Worm (Caenorhabditis elegans): ENCODE results near the gene srsx-12.

Gene srsx-12

DNA sequence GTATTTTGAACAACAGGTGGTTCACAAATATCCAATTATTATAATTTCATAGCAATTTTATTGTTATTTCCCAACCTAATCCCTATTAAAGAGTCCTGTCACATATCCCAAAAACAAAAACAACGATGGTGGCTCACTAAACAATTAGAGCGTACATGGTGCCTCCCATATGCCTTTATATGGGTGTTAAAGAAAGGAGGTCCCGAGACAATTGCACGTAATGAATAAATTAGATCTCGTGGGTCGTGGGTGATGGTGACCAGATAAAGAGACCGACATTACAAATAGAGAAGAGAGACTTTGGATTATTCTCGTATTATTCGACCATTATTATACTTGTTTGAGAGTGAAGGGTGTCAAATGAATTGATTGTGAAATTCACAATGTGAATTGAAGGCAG is 13.5 kb downstream of the srsx-12 start:
- TF ChIP-seq eyg-1 (tag; optimal IDR thresholded peaks at IDR 0.05), result no peak
- TF ChIP-seq elt-4 (tag; optimal IDR thresholded peaks at IDR 0.05), result no peak
- no peak for TF ChIP-seq pag-3 (tag; optimal IDR thresholded peaks at IDR 0.05; ENCODE audit: borderline replicate concordance)
- TF ChIP-seq ref-2 (tag; optimal IDR thresholded peaks at IDR 0.05), result peak; percentile 27
- no peak for TF ChIP-seq C08G9.2 (tag; optimal IDR thresholded peaks at IDR 0.05)
- TF ChIP-seq pros-1 (tag; optimal IDR thresholded peaks at IDR 0.05), result no peak
- TF ChIP-seq hlh-6 (tag; optimal IDR thresholded peaks at IDR 0.05), result no peak
- no peak for TF ChIP-seq mec-3 (tag; optimal IDR thresholded peaks at IDR 0.05; ENCODE audit: borderline replicate concordance)
- no peak for TF ChIP-seq lim-6 (tag; optimal IDR thresholded peaks at IDR 0.05)
- TF ChIP-seq ceh-45 (GFP tag; IDR thresholded peaks at IDR 0.05), result no peak
- TF ChIP-seq ceh-18 (tag; optimal IDR thresholded peaks at IDR 0.05), result no peak
- TF ChIP-seq tbx-2 (tag; optimal IDR thresholded peaks at IDR 0.05), result peak; percentile 2
- no peak for TF ChIP-seq T23F11.4 (GFP tag; optimal IDR thresholded peaks at IDR 0.05)
- TF ChIP-seq pat-9 (tag; optimal IDR thresholded peaks at IDR 0.05), result no peak
- TF ChIP-seq lin-11 (tag; optimal IDR thresholded peaks at IDR 0.05), result no peak
- TF ChIP-seq unc-42 (tag; optimal IDR thresholded peaks at IDR 0.05), result peak; percentile 97
- TF ChIP-seq ceh-30 (tag; optimal IDR thresholded peaks at IDR 0.05), result no peak
- peak; percentile 78 for TF ChIP-seq ceh-31 (tag; optimal IDR thresholded peaks at IDR 0.05)
- TF ChIP-seq hlh-30 (tag; optimal IDR thresholded peaks at IDR 0.05; ENCODE audit: insufficient read depth), result peak; percentile 50
- no peak for TF ChIP-seq ceh-14 (tag; optimal IDR thresholded peaks at IDR 0.05)
- TF ChIP-seq unc-55 (GFP tag; optimal IDR thresholded peaks at IDR 0.05), result no peak
- TF ChIP-seq pha-2 (tag; optimal IDR thresholded peaks at IDR 0.05), result no peak
- no peak for TF ChIP-seq ceh-19 (GFP tag; optimal IDR thresholded peaks at IDR 0.05)
- TF ChIP-seq sox-2 (GFP tag; IDR thresholded peaks at IDR 0.05), result peak; percentile 28; the same call in 1 of the 2 replicates
- TF ChIP-seq nhr-232 (tag; optimal IDR thresholded peaks at IDR 0.05), result no peak
- no peak for TF ChIP-seq nhr-11 (tag; optimal IDR thresholded peaks at IDR 0.05)

DNA sequence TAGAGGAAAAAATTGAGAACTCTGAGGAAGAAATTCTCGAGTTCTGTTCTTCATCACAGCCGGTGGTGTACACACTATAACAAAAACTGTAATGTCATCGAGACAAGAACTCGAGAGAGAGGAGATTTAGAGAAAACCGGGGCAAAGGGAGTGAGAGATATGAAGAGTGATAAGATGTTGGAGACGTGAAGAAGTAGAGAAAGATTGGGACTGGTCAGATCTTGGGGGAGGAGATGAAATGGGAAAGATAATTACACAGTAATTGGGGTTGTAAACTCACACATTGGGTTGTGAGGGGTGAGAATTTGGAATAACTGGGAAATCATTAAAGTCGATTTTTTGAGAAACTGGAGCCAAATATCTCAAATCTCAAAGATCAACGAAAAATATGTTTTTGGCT is 15.0 kb downstream of the srsx-12 start:
- TF ChIP-seq lim-6 (tag; optimal IDR thresholded peaks at IDR 0.05) (no peak), sdc-2 (tag; optimal IDR thresholded peaks at IDR 0.05) (no peak), ceh-18 (tag; optimal IDR thresholded peaks at IDR 0.05) (no peak), ceh-22 (tag; optimal IDR thresholded peaks at IDR 0.05) (no peak)

DNA sequence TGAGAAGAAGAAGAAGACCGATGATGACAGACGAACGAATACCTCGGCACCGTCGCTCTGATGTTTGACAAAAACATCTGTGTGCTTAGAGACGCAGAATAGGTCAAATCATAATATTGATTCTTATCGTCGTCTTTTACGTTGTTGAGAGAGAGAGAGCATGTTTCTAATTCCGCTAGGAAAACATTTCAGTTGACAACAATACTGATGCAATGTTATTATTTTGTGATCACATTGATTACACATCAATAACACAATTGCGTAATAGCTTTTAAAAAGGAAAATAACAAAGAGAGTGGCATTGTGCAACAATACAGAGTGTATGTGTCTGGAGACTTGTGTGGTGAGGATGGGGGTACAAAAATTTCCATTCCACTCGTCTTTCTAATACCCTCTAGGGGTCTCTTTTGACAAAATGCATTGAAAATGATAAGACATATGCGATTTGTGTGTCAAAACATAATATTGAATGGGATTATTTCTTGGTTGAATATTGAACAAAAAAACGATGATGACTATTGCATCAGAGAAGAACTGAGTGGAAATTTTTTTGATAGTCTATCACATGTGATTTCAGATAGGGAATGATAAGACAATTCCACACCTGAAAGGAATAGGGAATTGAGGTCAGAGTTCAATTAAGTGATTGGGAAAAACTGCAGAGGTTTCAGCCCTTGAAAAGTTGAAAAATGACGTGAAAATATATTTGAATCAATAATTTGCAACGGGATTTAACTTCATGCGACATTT is 15.9 kb downstream of the srsx-12 start:
- TF ChIP-seq C38D4.7 (GFP tag; optimal IDR thresholded peaks at IDR 0.05) (no peak), elt-2 (tag; optimal IDR thresholded peaks at IDR 0.05) (peak; percentile 79)

DNA sequence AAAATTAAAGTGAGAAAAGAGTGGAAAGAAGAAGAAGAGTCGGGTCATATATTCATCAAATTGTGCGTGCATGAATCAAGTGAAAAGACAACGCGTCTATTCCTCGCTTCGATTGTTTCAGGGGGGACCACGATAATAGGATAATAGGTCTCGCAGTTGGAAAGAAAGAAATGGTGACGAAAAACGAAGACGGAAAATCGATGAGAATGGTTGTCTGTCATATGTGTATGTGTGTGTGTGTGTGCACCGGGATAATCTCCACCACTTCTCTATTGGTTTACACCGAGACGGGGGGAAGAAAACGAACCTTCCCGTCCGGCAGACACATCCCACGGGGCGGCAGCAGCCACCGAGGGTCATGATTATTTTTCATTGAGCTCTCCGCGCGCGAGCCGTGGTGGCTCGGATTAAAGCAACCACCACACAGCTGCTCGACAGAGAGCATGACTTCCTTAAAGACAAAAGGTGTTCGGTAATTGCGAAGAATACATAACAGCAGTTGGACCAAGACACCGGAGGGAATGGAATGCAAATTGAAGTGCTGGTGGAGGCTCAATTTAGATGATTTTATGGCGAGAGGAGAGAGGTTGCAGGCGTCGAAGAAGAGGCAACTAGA is 16.6 kb downstream of the srsx-12 start:
- TF ChIP-seq lin-11 (tag; optimal IDR thresholded peaks at IDR 0.05) (no peak), dve-1 (tag; optimal IDR thresholded peaks at IDR 0.05) (no peak), syd-9 (tag; optimal IDR thresholded peaks at IDR 0.05) (no peak), pha-2 (tag; optimal IDR thresholded peaks at IDR 0.05) (peak; percentile 13), tbx-2 (tag; optimal IDR thresholded peaks at IDR 0.05) (peak; percentile 45), pat-9 (tag; optimal IDR thresholded peaks at IDR 0.05) (peak; percentile 21), ceh-48 (tag; optimal IDR thresholded peaks at IDR 0.05) (peak; percentile 51), ceh-34 (tag; optimal IDR thresholded peaks at IDR 0.05) (peak; percentile 71), hlh-30 (tag; optimal IDR thresholded peaks at IDR 0.05; ENCODE audit: insufficient read depth) (peak; percentile 7), hlh-8 (tag; optimal IDR thresholded peaks at IDR 0.05) (no peak), hlh-13 (GFP tag; optimal IDR thresholded peaks at IDR 0.05) (no peak), ceh-19 (GFP tag; optimal IDR thresholded peaks at IDR 0.05) (peak; percentile 60), unc-42 (tag; optimal IDR thresholded peaks at IDR 0.05) (peak; percentile 70), ets-4 (tag; optimal IDR thresholded peaks at IDR 0.05) (no peak), nfya-1 (tag; optimal IDR thresholded peaks at IDR 0.05) (peak; percentile 65), fax-1 (tag; optimal IDR thresholded peaks at IDR 0.05) (no peak), ref-2 (tag; optimal IDR thresholded peaks at IDR 0.05) (peak; percentile 64), unc-55 (GFP tag; optimal IDR thresholded peaks at IDR 0.05) (peak; percentile 81), fkh-6 (tag; optimal IDR thresholded peaks at IDR 0.05) (peak; percentile 16), hlh-6 (tag; optimal IDR thresholded peaks at IDR 0.05) (peak; percentile 39), unc-3 (GFP tag; conservative IDR thresholded peaks at IDR 0.05) (no peak), unc-3 (tag; optimal IDR thresholded peaks at IDR 0.05) (peak; percentile 20), ceh-31 (tag; optimal IDR thresholded peaks at IDR 0.05) (peak; percentile 57), lim-6 (tag; optimal IDR thresholded peaks at IDR 0.05) (no peak), ceh-2 (tag; optimal IDR thresholded peaks at IDR 0.05) (peak; percentile 51), rnt-1 (tag; optimal IDR thresholded peaks at IDR 0.05) (peak; percentile 34), ceh-18 (tag; optimal IDR thresholded peaks at IDR 0.05) (peak; percentile 39)

All from whole organism, late embryonic.